Fruit fly (Drosophila melanogaster): ENCODE data around the gene CG44174.

dm6 chr3R:19282832-19283231, 14.7 kb downstream of the CG44174 start:
- TF ChIP-seq Myc (optimal IDR thresholded peaks at IDR 0.05) (no peak), insv (optimal IDR thresholded peaks at IDR 0.05) (no peak), psq (optimal IDR thresholded peaks at IDR 0.05) (no peak)

All from Kc167 (cell line).